Worm (Caenorhabditis elegans) whole organism, L1 larva: ENCODE measurements around the gene srh-216.

ENCODE experiments used
- C04F5.9 ChIP-seq: sonication (generic microtip); optimal IDR thresholded peaks from 2 replicates; lab custom pipeline; 2016; ENCODE audit warnings: missing genetic modification characterization, missing compliant biosample characterization
- C34B4.2 ChIP-seq: sonication (generic microtip); optimal IDR thresholded peaks from 2 replicates; lab custom pipeline; 2017; ENCODE audit warnings: mild to moderate bottlenecking, missing genetic modification characterization, missing compliant biosample characterization
- F16B12.6 ChIP-seq: fragments of 150-350 bp; optimal IDR thresholded peaks from 2 replicates; lab custom pipeline; 2014; ENCODE audit warnings: missing biosample characterization, missing genetic modification characterization
- Y116A8C.19 ChIP-seq: sonication (generic microtip); optimal IDR thresholded peaks from 2 replicates; lab custom pipeline; 2016; ENCODE audit warnings: missing compliant biosample characterization, missing genetic modification characterization, borderline replicate concordance
- aly-2 ChIP-seq: fragments of 150-350 bp; optimal IDR thresholded peaks from 2 replicates; lab custom pipeline; 2014; ENCODE audit warnings: missing biosample characterization, missing genetic modification characterization
- blmp-1 ChIP-seq: fragments of 150-350 bp; optimal IDR thresholded peaks from 2 replicates; lab custom pipeline; 2014; ENCODE audit warnings: missing biosample characterization, missing genetic modification characterization
- ceh-8 ChIP-seq: fragments of 200-800 bp; sonication (Bioruptor generic); optimal IDR thresholded peaks from 2 replicates; lab custom pipeline; 2018; ENCODE audit warnings: mild to moderate bottlenecking, missing genetic modification characterization, moderate library complexity, missing compliant biosample characterization
- ceh-82 ChIP-seq, 3 experiments: fragments of 150-350 bp in 1 of 3; sonication (generic microtip) in 2 of 3; optimal IDR thresholded peaks; 2 replicates each; lab custom pipeline; 2014 to 2017; ENCODE audit warnings: missing biosample characterization in 3 of 3, missing genetic modification characterization in 3 of 3
- ceh-90 ChIP-seq: sonication (generic microtip); optimal IDR thresholded peaks from 2 replicates; lab custom pipeline; 2016; ENCODE audit warnings: missing genetic modification characterization, missing compliant biosample characterization
- efl-3 ChIP-seq: fragments of 200-800 bp; sonication (Bioruptor generic); optimal IDR thresholded peaks from 2 replicates; lab custom pipeline; 2018; ENCODE audit warnings: mild to moderate bottlenecking, missing genetic modification characterization, missing compliant biosample characterization
- egl-27 ChIP-seq, 2 experiments: fragments of 150-350 bp in 1 of 2; sonication (generic microtip); optimal IDR thresholded peaks; 3 replicates each; lab custom pipeline; 2017 to 2018; ENCODE audit warnings: missing biosample characterization in 2 of 2, missing genetic modification characterization in 2 of 2, missing genetic modification reagents in 2 of 2
- elt-2 ChIP-seq: sonication (generic microtip); optimal IDR thresholded peaks from 2 replicates; lab custom pipeline; 2016; ENCODE audit warnings: missing genetic modification characterization, mild to moderate bottlenecking, inconsistent platforms, missing compliant biosample characterization, missing genetic modification reagents
- ets-5 ChIP-seq: fragments of 200-800 bp; sonication (Bioruptor generic); IDR thresholded peaks from 2 replicates; pipeline ENCODE4 v1.3.6; 2022; ENCODE audit warnings: missing genetic modification characterization, missing compliant biosample characterization
- fkh-8 ChIP-seq: sonication (generic microtip); optimal IDR thresholded peaks from 2 replicates; lab custom pipeline; 2016; ENCODE audit warnings: mild to moderate bottlenecking, missing genetic modification characterization, missing compliant biosample characterization
- grh-1 ChIP-seq: fragments of 200-800 bp; sonication (Bioruptor generic); IDR thresholded peaks from 2 replicates; pipeline ENCODE4 v1.3.6; 2022; ENCODE audit warnings: missing genetic modification reagents, missing genetic modification characterization, missing compliant biosample characterization
- hlh-17 ChIP-seq: fragments of 200-800 bp; sonication (Bioruptor generic); optimal IDR thresholded peaks from 2 replicates; lab custom pipeline; 2018; ENCODE audit warnings: missing genetic modification characterization, mild to moderate bottlenecking, missing compliant biosample characterization, moderate library complexity, borderline replicate concordance
- hlh-4 ChIP-seq: sonication (generic microtip); optimal IDR thresholded peaks from 2 replicates; lab custom pipeline; 2016; ENCODE audit warnings: mild to moderate bottlenecking, missing genetic modification characterization, missing compliant biosample characterization
- irx-1 ChIP-seq: sonication (generic microtip); optimal IDR thresholded peaks from 2 replicates; lab custom pipeline; 2016; ENCODE audit warnings: missing genetic modification characterization, missing compliant biosample characterization
- jun-1 ChIP-seq: fragments of 150-350 bp; optimal IDR thresholded peaks from 2 replicates; lab custom pipeline; 2014; ENCODE audit warnings: missing biosample characterization, missing genetic modification reagents, missing genetic modification characterization
- lin-14 ChIP-seq: fragments of 200-800 bp; sonication (Bioruptor generic); optimal IDR thresholded peaks from 2 replicates; lab custom pipeline; 2018; ENCODE audit warnings: mild to moderate bottlenecking, missing genetic modification characterization, moderate library complexity, missing compliant biosample characterization
- lin-35 ChIP-seq, 2 experiments: fragments of 150-350 bp; optimal IDR thresholded peaks; 2 replicates each; lab custom pipeline; 2014; ENCODE audit warnings: missing biosample characterization in 2 of 2, missing genetic modification characterization in 2 of 2, missing genetic modification reagents in 2 of 2
- lin-39 ChIP-seq: fragments of 150-350 bp; optimal IDR thresholded peaks from 2 replicates; lab custom pipeline; 2014; ENCODE audit warnings: missing biosample characterization, missing genetic modification reagents, missing genetic modification characterization
- lsy-2 ChIP-seq, 2 experiments: fragments of 150-350 bp; optimal IDR thresholded peaks; 2 replicates each; lab custom pipeline; 2014; ENCODE audit warnings: missing biosample characterization in 2 of 2, missing genetic modification characterization in 2 of 2
- mab-9 ChIP-seq: fragments of 200-800 bp; sonication (Bioruptor generic); IDR thresholded peaks from 2 replicates; pipeline ENCODE4 v1.3.6; 2022; ENCODE audit warnings: missing genetic modification reagents, missing genetic modification characterization, missing compliant biosample characterization
- mef-2 ChIP-seq: fragments of 150-350 bp; optimal IDR thresholded peaks from 2 replicates; lab custom pipeline; 2014; ENCODE audit warnings: missing biosample characterization, missing genetic modification characterization
- nhr-11 ChIP-seq: fragments of 150-350 bp; optimal IDR thresholded peaks from 2 replicates; lab custom pipeline; 2014; ENCODE audit warnings: missing biosample characterization, missing genetic modification characterization
- nhr-19 ChIP-seq: fragments of 200-800 bp; sonication (Bioruptor generic); conservative IDR thresholded peaks from 2 replicates; pipeline ENCODE4 v1.3.6; 2022; ENCODE audit warnings: missing genetic modification characterization, missing compliant biosample characterization
- nhr-237 ChIP-seq: fragments of 150-350 bp; optimal IDR thresholded peaks from 2 replicates; lab custom pipeline; 2014; ENCODE audit warnings: missing biosample characterization, missing genetic modification characterization
- nhr-90 ChIP-seq: sonication (generic microtip); optimal IDR thresholded peaks from 2 replicates; lab custom pipeline; 2016; ENCODE audit warnings: mild to moderate bottlenecking, missing genetic modification characterization, missing compliant biosample characterization; ENCODE audit not compliant: poor library complexity
- pag-3 ChIP-seq: sonication (generic microtip); optimal IDR thresholded peaks from 2 replicates; lab custom pipeline; 2017; ENCODE audit warnings: missing genetic modification characterization, mild to moderate bottlenecking, missing compliant biosample characterization, antibody characterized with exemption, borderline replicate concordance; ENCODE audit not compliant: insufficient read depth
- sptf-1 ChIP-seq: fragments of 150-350 bp; optimal IDR thresholded peaks from 2 replicates; lab custom pipeline; 2014; ENCODE audit warnings: missing biosample characterization, missing genetic modification characterization
- sup-37 ChIP-seq: fragments of 200-800 bp; sonication (Bioruptor generic); optimal IDR thresholded peaks from 2 replicates; lab custom pipeline; 2018; ENCODE audit warnings: mild to moderate bottlenecking, missing genetic modification characterization, missing compliant biosample characterization
- tbx-2 ChIP-seq: sonication (generic microtip); optimal IDR thresholded peaks from 2 replicates; lab custom pipeline; 2016; ENCODE audit warnings: missing genetic modification characterization, missing compliant biosample characterization
- unc-30 ChIP-seq: sonication (generic microtip); optimal IDR thresholded peaks from 2 replicates; lab custom pipeline; 2017; ENCODE audit warnings: missing biosample characterization, missing genetic modification characterization
- unc-86 ChIP-seq: sonication (generic microtip); optimal IDR thresholded peaks from 2 replicates; lab custom pipeline; 2016; ENCODE audit warnings: missing genetic modification characterization, missing compliant biosample characterization
- unc-98 ChIP-seq: fragments of 200-800 bp; sonication (Bioruptor generic); IDR thresholded peaks from 2 replicates; pipeline ENCODE4 v1.3.6; 2022; ENCODE audit warnings: missing genetic modification characterization, missing compliant biosample characterization
- ztf-4 ChIP-seq: fragments of 150-350 bp; optimal IDR thresholded peaks from 2 replicates; lab custom pipeline; 2014; ENCODE audit warnings: missing biosample characterization, missing genetic modification characterization

Gene srh-216

DNA sequence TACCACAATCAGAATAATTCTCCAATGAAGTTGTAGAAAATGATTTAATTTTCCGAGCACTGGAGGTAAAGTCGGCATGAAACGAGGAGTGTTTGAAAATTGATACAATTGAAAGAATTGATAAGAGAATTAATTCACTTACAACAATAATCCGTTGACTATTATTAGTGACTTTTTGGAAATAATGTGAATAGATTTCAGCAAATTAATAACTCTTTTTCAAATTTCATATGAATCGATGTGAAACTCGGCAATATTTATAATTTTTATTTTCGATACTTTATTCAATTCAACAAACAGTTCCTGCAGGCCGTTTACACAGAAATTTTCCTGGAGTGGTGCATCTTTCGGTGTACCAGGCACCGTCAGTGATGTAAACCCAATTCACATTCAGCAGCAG is 24.6 kb upstream of the srh-216 start, which contains the start of gene clec-37:
Gene clec-37 (minus strand): TSS at position 101 of the 400 bp plus-strand sequence.
- TF ChIP-seq mef-2 (tag; lab: Kevin White, UChicago) (no peak), ceh-82 (tag; optimal IDR thresholded peaks at IDR 0.05; lab: Kevin White, UChicago) (no peak), lsy-2 (tag; optimal IDR thresholded peaks at IDR 0.05; lab: Kevin White, UChicago) (no peak), hlh-17 (GFP tag; lab: Kevin White, UChicago) (no peak), egl-27 (tag; optimal IDR thresholded peaks at IDR 0.05; lab: Kevin White, UChicago) (no peak), unc-86 (tag; lab: Kevin White, UChicago) (no peak), lin-39 (no peak), ceh-8 (GFP tag; lab: Kevin White, UChicago) (no peak), pag-3 (tag; lab: Kevin White, UChicago) (no peak), irx-1 (tag; lab: Kevin White, UChicago) (no peak), fkh-8 (tag; lab: Kevin White, UChicago) (no peak), sup-37 (GFP tag; lab: Kevin White, UChicago) (no peak)
- TF ChIP-seq, all 84 proteins: peak for 0

DNA sequence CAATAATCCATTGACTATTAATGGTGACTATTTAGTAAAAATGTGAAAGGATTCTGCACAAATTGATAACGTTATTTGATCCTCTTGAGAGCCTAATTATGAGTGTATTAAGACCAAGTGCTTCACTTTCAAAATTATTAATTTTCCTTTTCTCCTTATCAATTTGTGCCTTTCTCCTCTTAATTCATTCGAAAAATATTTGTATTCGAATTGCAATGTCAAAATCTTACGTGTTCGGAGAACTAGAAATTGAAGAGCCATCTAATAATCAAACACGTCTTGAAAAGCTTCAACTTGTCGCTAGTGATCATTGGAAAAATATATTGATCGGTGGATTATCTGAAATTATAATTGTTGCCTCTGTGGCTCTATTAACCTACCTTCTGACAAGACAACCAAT is 21.1 kb upstream of the srh-216 start, which contains the start of the genes clec-36 and clec-26:
Gene clec-36 (minus strand): TSS at position 101 of the 400 bp plus-strand sequence.
Gene clec-26 (plus strand): TSS at position 114 of the 400 bp plus-strand sequence.
- TF ChIP-seq elt-2 (tag; lab: Kevin White, UChicago) = peak; percentile 44
- TF ChIP-seq nhr-11 (tag; lab: Kevin White, UChicago) = no peak

DNA sequence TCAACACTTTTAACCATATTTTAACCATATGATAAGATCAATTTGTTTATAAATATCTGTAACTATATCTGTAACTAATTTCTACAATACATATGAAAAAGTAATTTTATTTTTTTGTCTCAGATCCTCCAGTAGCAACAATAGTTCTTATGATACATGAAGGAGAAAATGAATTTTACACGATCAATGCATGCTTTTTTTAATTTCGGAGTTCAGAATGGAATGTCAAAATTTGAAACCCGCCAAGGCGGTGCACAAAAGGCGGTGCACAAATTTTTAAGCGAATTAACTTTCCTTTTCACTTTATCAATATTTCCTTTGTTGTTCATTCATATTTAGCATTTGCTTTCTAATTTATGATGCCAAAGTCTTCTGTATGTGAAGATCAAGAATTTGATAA is 15.6 kb upstream of the srh-216 start, which contains the start of gene clec-25:
Gene clec-25 (plus strand): TSS at position 301 of the 400 bp plus-strand sequence.
- no peak for TF ChIP-seq hlh-4 (tag; lab: Kevin White, UChicago)
- TF ChIP-seq unc-98 (GFP tag; lab: Robert Waterston, UW) = no peak
- no peak for TF ChIP-seq F16B12.6 (tag; lab: Kevin White, UChicago)
- no peak for TF ChIP-seq ets-5 (GFP tag; lab: Robert Waterston, UW)
- TF ChIP-seq blmp-1 (tag; lab: Kevin White, UChicago) = no peak
- no peak for TF ChIP-seq nhr-90 (tag; lab: Kevin White, UChicago)
- TF ChIP-seq sptf-1 (tag; lab: Kevin White, UChicago) = no peak
- no peak for TF ChIP-seq grh-1 (GFP tag; lab: Robert Waterston, UW)
- TF ChIP-seq tbx-2 = no peak
- no peak for TF ChIP-seq mab-9 (GFP tag; lab: Robert Waterston, UW)
- no peak for TF ChIP-seq ztf-4 (tag; lab: Kevin White, UChicago)
- no peak for TF ChIP-seq nhr-11 (tag; lab: Kevin White, UChicago)
- no peak for TF ChIP-seq sup-37 (GFP tag; lab: Kevin White, UChicago)
- TF ChIP-seq ceh-82 (tag; optimal IDR thresholded peaks at IDR 0.05; lab: Kevin White, UChicago) = no peak
- TF ChIP-seq aly-2 (tag; lab: Kevin White, UChicago) = no peak

DNA sequence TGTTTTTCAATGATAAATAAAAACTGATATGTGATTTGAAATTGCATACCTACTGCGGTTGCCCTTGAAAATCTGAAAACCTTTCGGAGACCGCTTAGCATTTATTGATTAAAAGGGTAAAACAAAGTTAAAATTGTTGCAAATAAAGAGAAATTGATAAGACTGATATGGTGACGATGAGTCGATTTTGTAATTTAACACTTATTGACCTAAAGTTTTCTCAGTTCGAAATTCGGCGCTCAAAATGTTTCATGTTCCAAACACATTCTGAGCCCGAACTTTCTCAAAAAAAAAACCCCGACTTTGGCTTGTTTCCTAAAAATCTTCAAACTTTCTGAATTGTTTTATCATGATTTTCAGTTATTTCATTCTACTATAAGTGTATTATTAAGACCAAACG is 13.6 kb upstream of the srh-216 start, which contains the start of gene clec-40:
Gene clec-40 (minus strand): TSS at position 101 of the 400 bp plus-strand sequence.
- TF ChIP-seq unc-30 (tag; lab: Kevin White, UChicago) (no peak), efl-3 (GFP tag; lab: Kevin White, UChicago) (no peak), C34B4.2 (tag; lab: Kevin White, UChicago) (no peak), nhr-19 (GFP tag; lab: Robert Waterston, UW) (no peak), Y116A8C.19 (tag; lab: Kevin White, UChicago) (no peak), C04F5.9 (tag; lab: Kevin White, UChicago) (no peak), elt-2 (tag; lab: Kevin White, UChicago) (no peak), sptf-1 (tag; lab: Kevin White, UChicago) (no peak), ets-5 (GFP tag; lab: Robert Waterston, UW) (no peak)

ce11 chrV:16840283-16840682 is 12.9 kb upstream of the srh-216 start:
- no peak for TF ChIP-seq ceh-90 (tag; lab: Kevin White, UChicago)
- no peak for TF ChIP-seq lsy-2 (tag; optimal IDR thresholded peaks at IDR 0.05; lab: Kevin White, UChicago)
- TF ChIP-seq aly-2 (tag; lab: Kevin White, UChicago) = no peak
- TF ChIP-seq nhr-19 (GFP tag; lab: Robert Waterston, UW) = no peak
- peak; percentile 91 for TF ChIP-seq elt-2 (tag; lab: Kevin White, UChicago)
- no peak for TF ChIP-seq fkh-8 (tag; lab: Kevin White, UChicago)
- TF ChIP-seq nhr-237 (tag; lab: Kevin White, UChicago) = no peak
- peak in 1 of 2 experiments; percentile 14 for TF ChIP-seq lin-35 (GFP tag; optimal IDR thresholded peaks at IDR 0.05; lab: Kevin White, UChicago)
- TF ChIP-seq lin-14 (GFP tag; lab: Kevin White, UChicago) = no peak
- TF ChIP-seq jun-1 (tag; lab: Kevin White, UChicago) = peak; percentile 8
